Fruit fly (Drosophila melanogaster) whole organism, embryonic: ENCODE data around the gene Atg6.

Source experiments
- Blimp-1 ChIP-seq: fragments of 200-800 bp; sonication (Bioruptor generic); optimal IDR thresholded peaks from 3 replicates; lab custom pipeline; 2018; ENCODE audit warnings: missing biosample characterization, missing genetic modification characterization, mild to moderate bottlenecking, moderate library complexity, missing genetic modification reagents
- C15 ChIP-seq: fragments of 200-800 bp; sonication (Bioruptor generic); IDR thresholded peaks from 3 replicates; pipeline ENCODE4 v1.3.6; 2022; ENCODE audit warnings: missing biosample characterization, missing genetic modification characterization
- CG10267 ChIP-seq: fragments of 200-800 bp; sonication (Bioruptor generic); optimal IDR thresholded peaks from 2 replicates; lab custom pipeline; 2018; ENCODE audit warnings: missing biosample characterization, mild to moderate bottlenecking, missing genetic modification characterization, moderate library complexity
- CG11398 ChIP-seq: fragments of 200-800 bp; sonication (Bioruptor generic); optimal IDR thresholded peaks from 2 replicates; lab custom pipeline; 2016; ENCODE audit warnings: missing biosample characterization, missing genetic modification characterization
- CG1233 ChIP-seq: fragments of 200-800 bp; sonication (Bioruptor generic); optimal IDR thresholded peaks from 4 replicates; lab custom pipeline; 2018; ENCODE audit warnings: missing biosample characterization, mild to moderate bottlenecking, missing genetic modification characterization
- CG13624 ChIP-seq: fragments of 200-800 bp; sonication (Bioruptor generic); optimal IDR thresholded peaks from 2 replicates; lab custom pipeline; 2016; ENCODE audit warnings: missing biosample characterization, missing genetic modification characterization
- CG15601 ChIP-seq: fragments of 200-800 bp; sonication (Bioruptor generic); optimal IDR thresholded peaks from 3 replicates; lab custom pipeline; 2019; ENCODE audit warnings: missing biosample characterization, mild to moderate bottlenecking, missing genetic modification characterization, moderate library complexity
- CG16813 ChIP-seq: fragments of 200-800 bp; sonication (Bioruptor generic); IDR thresholded peaks from 3 replicates; pipeline ENCODE4 v1.3.6; 2022; ENCODE audit warnings: missing biosample characterization, missing genetic modification characterization; ENCODE audit not compliant: partially characterized antibody
- CG17359 ChIP-seq: fragments of 200-800 bp; sonication (Bioruptor generic); optimal IDR thresholded peaks from 3 replicates; lab custom pipeline; 2018; ENCODE audit warnings: missing biosample characterization, mild to moderate bottlenecking, missing genetic modification characterization, moderate library complexity
- CG17912 ChIP-seq: fragments of 200-800 bp; sonication (Bioruptor generic); optimal IDR thresholded peaks from 2 replicates; lab custom pipeline; 2018; ENCODE audit warnings: missing biosample characterization, mild to moderate bottlenecking, missing genetic modification characterization
- CG18262 ChIP-seq: fragments of 200-800 bp; optimal IDR thresholded peaks from 3 replicates; lab custom pipeline; 2019; ENCODE audit warnings: missing biosample characterization, mild to moderate bottlenecking, missing genetic modification characterization, moderate library complexity
- CG31441 ChIP-seq: fragments of 200-800 bp; sonication (Bioruptor generic); IDR thresholded peaks from 2 replicates; pipeline ENCODE4 v1.3.6; 2022; ENCODE audit warnings: missing biosample characterization, missing genetic modification characterization
- CG32532 ChIP-seq: fragments of 200-800 bp; sonication (Bioruptor generic); IDR thresholded peaks from 2 replicates; pipeline ENCODE4 v1.3.6; 2022; ENCODE audit warnings: missing biosample characterization, missing genetic modification characterization
- CG4328 ChIP-seq: fragments of 200-800 bp; sonication (Bioruptor generic); optimal IDR thresholded peaks from 3 replicates; lab custom pipeline; 2017; ENCODE audit warnings: missing biosample characterization, missing genetic modification reagents, missing genetic modification characterization
- CG6254 ChIP-seq: fragments of 200-800 bp; sonication (Bioruptor generic); optimal IDR thresholded peaks from 3 replicates; lab custom pipeline; 2017; ENCODE audit warnings: mild to moderate bottlenecking, missing biosample characterization, missing genetic modification reagents, missing genetic modification characterization
- CG6272 ChIP-seq: fragments of 200-800 bp; sonication (Bioruptor generic); IDR thresholded peaks from 2 replicates; pipeline ENCODE4 v1.3.6; 2022; ENCODE audit warnings: missing biosample characterization, missing genetic modification characterization
- CG6765 ChIP-seq: fragments of 200-800 bp; sonication (Bioruptor generic); optimal IDR thresholded peaks from 3 replicates; lab custom pipeline; 2017; ENCODE audit warnings: missing biosample characterization, mild to moderate bottlenecking, missing genetic modification characterization
- CG6791 ChIP-seq: fragments of 200-800 bp; sonication (Bioruptor generic); IDR thresholded peaks from 3 replicates; pipeline ENCODE4 v1.3.6; 2022; ENCODE audit warnings: missing biosample characterization, missing genetic modification characterization; ENCODE audit not compliant: partially characterized antibody
- CG8290 ChIP-seq, 3 experiments: fragments of 200-800 bp; sonication (Bioruptor generic); optimal IDR thresholded peaks; 2 replicates each; lab custom pipeline; 2016 to 2019; ENCODE audit warnings: missing biosample characterization in 3 of 3, missing genetic modification characterization in 3 of 3, mild to moderate bottlenecking in 2 of 3, moderate library complexity in 1 of 3
- CG8359 ChIP-seq: fragments of 200-800 bp; sonication (Bioruptor generic); optimal IDR thresholded peaks from 2 replicates; lab custom pipeline; 2017; ENCODE audit warnings: missing biosample characterization, mild to moderate bottlenecking, missing genetic modification characterization, borderline replicate concordance
- CTCF ChIP-seq: fragments of 200-800 bp; sonication (Bioruptor generic); optimal IDR thresholded peaks from 2 replicates; lab custom pipeline; 2017; ENCODE audit warnings: missing biosample characterization, mild to moderate bottlenecking, missing genetic modification characterization, moderate library complexity
- Deaf1 ChIP-seq: fragments of 200-800 bp; optimal IDR thresholded peaks from 3 replicates; lab custom pipeline; 2019; ENCODE audit warnings: missing biosample characterization, mild to moderate bottlenecking, missing genetic modification characterization, moderate library complexity
- Drgx ChIP-seq: fragments of 200-800 bp; sonication (Bioruptor generic); IDR thresholded peaks from 2 replicates; pipeline ENCODE4 v1.3.6; 2022; ENCODE audit warnings: missing biosample characterization, missing genetic modification characterization
- H15 ChIP-seq: fragments of 200-800 bp; sonication (Bioruptor generic); IDR thresholded peaks from 3 replicates; pipeline ENCODE4 v1.3.6; 2022; ENCODE audit warnings: missing biosample characterization, missing genetic modification characterization
- Hr39 ChIP-seq: fragments of >200 bp; optimal IDR thresholded peaks from 2 replicates; lab custom pipeline; 2017
- Nf-YA ChIP-seq: fragments of 200-800 bp; sonication (Bioruptor generic); IDR thresholded peaks from 2 replicates; pipeline ENCODE4 v1.3.6; 2022; ENCODE audit warnings: missing biosample characterization, missing genetic modification characterization
- Nf-YB ChIP-seq: fragments of 200-800 bp; sonication (Bioruptor generic); optimal IDR thresholded peaks from 3 replicates; lab custom pipeline; 2019; ENCODE audit warnings: missing biosample characterization, mild to moderate bottlenecking, missing genetic modification characterization, moderate library complexity
- Ravus ChIP-seq: fragments of 200-800 bp; sonication (Bioruptor generic); IDR thresholded peaks from 2 replicates; pipeline ENCODE4 v1.3.6; 2022; ENCODE audit warnings: missing biosample characterization, missing genetic modification characterization
- crc ChIP-seq: fragments of 200-800 bp; sonication (Bioruptor generic); optimal IDR thresholded peaks from 2 replicates; lab custom pipeline; 2016; ENCODE audit warnings: missing biosample characterization, missing genetic modification characterization
- da ChIP-seq: fragments of 200-800 bp; sonication (Bioruptor generic); optimal IDR thresholded peaks from 2 replicates; lab custom pipeline; 2016; ENCODE audit warnings: missing biosample characterization, missing genetic modification characterization
- exex ChIP-seq: fragments of 200-800 bp; sonication (Bioruptor generic); optimal IDR thresholded peaks from 4 replicates; lab custom pipeline; 2018; ENCODE audit warnings: missing biosample characterization, mild to moderate bottlenecking, missing genetic modification characterization, moderate library complexity
- fd3F ChIP-seq: fragments of 200-800 bp; sonication (Bioruptor generic); optimal IDR thresholded peaks from 2 replicates; lab custom pipeline; 2018; ENCODE audit warnings: missing biosample characterization, mild to moderate bottlenecking, missing genetic modification characterization, moderate library complexity
- fu2 ChIP-seq: fragments of 200-800 bp; sonication (Bioruptor generic); optimal IDR thresholded peaks from 2 replicates; lab custom pipeline; 2016; ENCODE audit warnings: missing biosample characterization, missing genetic modification characterization
- gce ChIP-seq: fragments of 200-800 bp; sonication (Bioruptor generic); IDR thresholded peaks from 3 replicates; pipeline ENCODE4 v1.3.6; 2022; ENCODE audit warnings: missing biosample characterization, missing genetic modification characterization
- ind ChIP-seq: fragments of 200-800 bp; sonication (Bioruptor generic); optimal IDR thresholded peaks from 3 replicates; lab custom pipeline; 2016; ENCODE audit warnings: missing biosample characterization, missing genetic modification characterization
- inv ChIP-seq: fragments of 200-800 bp; sonication (Bioruptor generic); IDR thresholded peaks from 2 replicates; pipeline ENCODE4 v1.3.6; 2022; ENCODE audit warnings: missing biosample characterization, missing genetic modification characterization; ENCODE audit not compliant: partially characterized antibody
- kay ChIP-seq: fragments of 200-800 bp; sonication (Bioruptor generic); optimal IDR thresholded peaks from 2 replicates; lab custom pipeline; 2016; ENCODE audit warnings: missing biosample characterization, missing genetic modification characterization
- ken ChIP-seq: fragments of 200-800 bp; sonication (Bioruptor generic); IDR thresholded peaks from 3 replicates; pipeline ENCODE4 v1.3.6; 2022; ENCODE audit warnings: missing biosample characterization, missing genetic modification characterization
- lbe ChIP-seq: fragments of 200-800 bp; sonication (Bioruptor generic); optimal IDR thresholded peaks from 2 replicates; lab custom pipeline; 2016; ENCODE audit warnings: missing biosample characterization, mild to moderate bottlenecking, missing genetic modification characterization
- lilli ChIP-seq: fragments of 200-800 bp; sonication (Bioruptor generic); optimal IDR thresholded peaks from 3 replicates; lab custom pipeline; 2016; ENCODE audit warnings: missing biosample characterization, missing genetic modification characterization
- lola ChIP-seq, 3 experiments: fragments of >200 bp in 2 of 3; fragments of 200-800 bp in 1 of 3; sonication (Bioruptor generic) in 1 of 3; optimal IDR thresholded peaks; 2 replicates each; lab custom pipeline; 2017 to 2019; ENCODE audit warnings: missing biosample characterization in 3 of 3, missing genetic modification characterization in 3 of 3, mild to moderate bottlenecking in 1 of 3, moderate library complexity in 1 of 3
- luna ChIP-seq: fragments of 200-800 bp; sonication (Bioruptor generic); optimal IDR thresholded peaks from 2 replicates; lab custom pipeline; 2016; ENCODE audit warnings: missing biosample characterization, missing genetic modification characterization
- mirr ChIP-seq: fragments of 200-800 bp; sonication (Bioruptor generic); optimal IDR thresholded peaks from 3 replicates; lab custom pipeline; 2018; ENCODE audit warnings: missing biosample characterization, mild to moderate bottlenecking, missing genetic modification characterization
- nom ChIP-seq: fragments of 200-800 bp; sonication (Bioruptor generic); optimal IDR thresholded peaks from 2 replicates; lab custom pipeline; 2017; ENCODE audit warnings: missing biosample characterization, missing genetic modification characterization, mild to moderate bottlenecking, moderate library complexity, missing genetic modification reagents
- sd ChIP-seq: fragments of 200-800 bp; sonication (Bioruptor generic); optimal IDR thresholded peaks from 3 replicates; lab custom pipeline; 2018; ENCODE audit warnings: missing biosample characterization, mild to moderate bottlenecking, missing genetic modification characterization, moderate library complexity
- sisA ChIP-seq: fragments of 200-800 bp; sonication (Bioruptor generic); IDR thresholded peaks from 2 replicates; pipeline ENCODE4 v1.3.6; 2022; ENCODE audit warnings: missing biosample characterization, missing genetic modification characterization
- slou ChIP-seq: fragments of 200-800 bp; sonication (Bioruptor generic); optimal IDR thresholded peaks from 3 replicates; lab custom pipeline; 2016; ENCODE audit warnings: missing biosample characterization, missing genetic modification characterization
- vnd ChIP-seq: fragments of 200-800 bp; sonication (Bioruptor generic); IDR thresholded peaks from 3 replicates; pipeline ENCODE4 v1.3.6; 2022; ENCODE audit warnings: missing biosample characterization, missing genetic modification characterization; ENCODE audit not compliant: partially characterized antibody
- wdn ChIP-seq: fragments of 200-800 bp; sonication (Bioruptor generic); IDR thresholded peaks from 2 replicates; pipeline ENCODE4 v1.3.6; 2022; ENCODE audit warnings: missing biosample characterization, missing genetic modification characterization
- zen2 ChIP-seq: fragments of 200-800 bp; sonication (Bioruptor generic); IDR thresholded peaks from 3 replicates; pipeline ENCODE4 v1.3.6; 2022; ENCODE audit warnings: missing biosample characterization, missing genetic modification characterization; ENCODE audit not compliant: partially characterized antibody

Gene Atg6

DNA sequence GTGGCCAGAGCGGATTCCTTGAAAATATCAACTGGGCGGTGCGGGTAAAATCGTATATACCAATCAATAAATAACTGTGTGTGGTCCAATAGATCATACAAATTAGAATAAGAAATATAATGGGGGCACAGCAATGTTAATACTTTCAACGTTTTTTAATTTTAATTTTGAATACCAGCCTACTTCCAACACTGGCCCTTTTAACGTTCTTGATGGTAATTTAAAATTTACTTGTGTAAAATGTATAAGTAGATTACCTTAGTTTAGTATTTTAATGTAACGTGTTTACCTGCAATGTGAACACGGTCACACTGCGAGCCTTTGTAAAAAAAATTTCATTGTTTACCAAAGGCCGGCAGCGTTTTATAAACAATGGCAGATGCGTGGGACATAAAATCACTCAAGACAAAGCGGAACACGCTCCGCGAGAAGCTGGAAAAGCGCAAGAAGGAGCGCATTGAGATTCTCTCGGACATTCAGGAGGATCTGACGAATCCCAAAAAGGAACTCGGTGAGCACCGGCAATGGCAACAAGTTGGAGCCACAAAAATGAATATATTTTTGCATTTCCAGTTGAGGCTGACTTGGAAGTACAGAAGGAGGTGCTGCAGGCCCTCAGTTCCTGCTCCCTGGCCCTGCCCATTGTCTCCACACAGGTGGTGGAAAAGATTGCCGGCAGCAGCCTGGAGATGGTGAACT is 18.6 kb downstream of the Atg6 start, which contains the start of the genes KrT95D and Mettl3 (continued):
- no peak for TF ChIP-seq wdn (GFP tag; lab: Robert Waterston, UW)
- TF ChIP-seq CG6272 (GFP tag; lab: Robert Waterston, UW), result no peak
- TF ChIP-seq luna, result no peak
- TF ChIP-seq CG6791, result no peak
- TF ChIP-seq fd3F (GFP tag; lab: Kevin White, UChicago), result no peak
- TF ChIP-seq lola (GFP tag; optimal IDR thresholded peaks at IDR 0.05; lab: Kevin White, UChicago), result peak in 1 of 3 experiments; percentile 19
- peak; percentile 60 for TF ChIP-seq CTCF (GFP tag; lab: Kevin White, UChicago)
- TF ChIP-seq CG31441 (GFP tag; lab: Robert Waterston, UW), result no peak
- TF ChIP-seq CG4328 (GFP tag; lab: Kevin White, UChicago), result no peak
- TF ChIP-seq kay (GFP tag; lab: Kevin White, UChicago), result no peak
- no peak for TF ChIP-seq CG32532 (GFP tag; lab: Robert Waterston, UW)
- TF ChIP-seq mirr (GFP tag; lab: Kevin White, UChicago), result no peak
- TF ChIP-seq Hr39, result no peak
- TF ChIP-seq Nf-YA (GFP tag; lab: Robert Waterston, UW), result no peak
- peak; percentile 44 for TF ChIP-seq CG15601 (tag; lab: Kevin White, UChicago)
- no peak for TF ChIP-seq gce (GFP tag; lab: Robert Waterston, UW)
- TF ChIP-seq sisA, result no peak
- TF ChIP-seq H15 (GFP tag; lab: Robert Waterston, UW), result no peak
- TF ChIP-seq CG17359 (tag; lab: Kevin White, UChicago), result peak; percentile 23
- TF ChIP-seq CG10267 (tag; lab: Kevin White, UChicago), result peak; percentile 83
- TF ChIP-seq CG13624, result no peak
- peak; percentile 34 for TF ChIP-seq sd (tag; lab: Kevin White, UChicago)
- TF ChIP-seq CG1233, result peak; percentile 5
- TF ChIP-seq ind (GFP tag; lab: Kevin White, UChicago), result no peak
- peak; percentile 63 for TF ChIP-seq lbe (GFP tag; lab: Kevin White, UChicago)
- no peak for TF ChIP-seq Ravus
- no peak for TF ChIP-seq CG6254 (GFP tag; lab: Kevin White, UChicago)
- TF ChIP-seq CG11398 (GFP tag; lab: Kevin White, UChicago), result no peak
- TF ChIP-seq fu2 (GFP tag; lab: Kevin White, UChicago), result no peak
- no peak for TF ChIP-seq Blimp-1 (GFP tag; lab: Kevin White, UChicago)
- TF ChIP-seq crc (GFP tag; lab: Kevin White, UChicago), result no peak
- TF ChIP-seq Deaf1 (tag; lab: Kevin White, UChicago), result no peak
- peak; percentile 15 for TF ChIP-seq lilli (GFP tag; lab: Kevin White, UChicago)
- TF ChIP-seq da, result no peak
- no peak for TF ChIP-seq vnd (GFP tag; lab: Robert Waterston, UW)
- no peak for TF ChIP-seq CG17912 (GFP tag; lab: Kevin White, UChicago)
- no peak for TF ChIP-seq CG8290 (GFP tag; optimal IDR thresholded peaks at IDR 0.05; lab: Kevin White, UChicago)
- no peak for TF ChIP-seq CG8290 (tag; optimal IDR thresholded peaks at IDR 0.05; lab: Kevin White, UChicago)
- no peak for TF ChIP-seq exex (tag; lab: Kevin White, UChicago)
- TF ChIP-seq zen2 (GFP tag; lab: Robert Waterston, UW), result no peak
- no peak for TF ChIP-seq CG8359 (GFP tag; lab: Kevin White, UChicago)
- no peak for TF ChIP-seq C15 (GFP tag; lab: Robert Waterston, UW)
- no peak for TF ChIP-seq CG6765 (GFP tag; lab: Kevin White, UChicago)
- TF ChIP-seq CG18262 (tag; lab: Kevin White, UChicago), result no peak
- peak; percentile 23 for TF ChIP-seq Nf-YB (GFP tag; lab: Kevin White, UChicago)
- no peak for TF ChIP-seq ken
- TF ChIP-seq slou, result no peak
- no peak for TF ChIP-seq inv (GFP tag; lab: Robert Waterston, UW)
- TF ChIP-seq Drgx (GFP tag; lab: Robert Waterston, UW), result no peak
- TF ChIP-seq nom (GFP tag; lab: Kevin White, UChicago), result no peak
- peak; percentile 24; the same call in 2 of the 3 replicates for TF ChIP-seq CG16813
